Fruit fly (Drosophila melanogaster) whole organism, embryonic: ENCODE data around the gene Spt6.
A peak's percentile ranks its signal among the peaks of the same experiment; 100 is the strongest.

Experiments
- BEAF-32 ChIP-seq: fragments of 200-800 bp; sonication (Bioruptor generic); optimal IDR thresholded peaks from 3 replicates; lab custom pipeline; 2017; ENCODE audit warnings: missing biosample characterization, missing genetic modification characterization, mild to moderate bottlenecking, moderate library complexity, missing genetic modification reagents
- Bgb ChIP-seq: fragments of 200-800 bp; sonication (Bioruptor generic); IDR thresholded peaks from 2 replicates; pipeline ENCODE4 v1.3.6; 2022; ENCODE audit warnings: missing biosample characterization, missing genetic modification characterization; ENCODE audit not compliant: partially characterized antibody
- CG11085 ChIP-seq: fragments of 200-800 bp; sonication (Bioruptor generic); IDR thresholded peaks from 2 replicates; pipeline ENCODE4 v1.3.6; 2022; ENCODE audit warnings: missing biosample characterization, missing genetic modification characterization
- CG11093 ChIP-seq: fragments of 200-800 bp; sonication (Bioruptor generic); IDR thresholded peaks from 3 replicates; pipeline ENCODE4 v1.3.6; 2022; ENCODE audit warnings: missing biosample characterization, missing genetic modification characterization
- CG12659 ChIP-seq: fragments of 200-800 bp; sonication (Bioruptor generic); optimal IDR thresholded peaks from 3 replicates; lab custom pipeline; 2017; ENCODE audit warnings: mild to moderate bottlenecking, missing biosample characterization, missing genetic modification reagents, missing genetic modification characterization
- CG13287 ChIP-seq: fragments of 200-800 bp; sonication (Bioruptor generic); IDR thresholded peaks from 2 replicates; pipeline ENCODE4 v1.3.6; 2022; ENCODE audit warnings: missing biosample characterization, missing genetic modification characterization; ENCODE audit not compliant: partially characterized antibody
- CG14710 ChIP-seq: fragments of 200-800 bp; sonication (Bioruptor generic); optimal IDR thresholded peaks from 3 replicates; lab custom pipeline; 2019; ENCODE audit warnings: missing biosample characterization, mild to moderate bottlenecking, missing genetic modification characterization, moderate library complexity
- CG15011 ChIP-seq: fragments of 200-800 bp; sonication (Bioruptor generic); optimal IDR thresholded peaks from 3 replicates; lab custom pipeline; 2018; ENCODE audit warnings: missing biosample characterization, mild to moderate bottlenecking, missing genetic modification characterization
- CG17186 ChIP-seq: fragments of 200-800 bp; sonication (Bioruptor generic); optimal IDR thresholded peaks from 3 replicates; lab custom pipeline; 2017; ENCODE audit warnings: missing biosample characterization, missing genetic modification reagents, missing genetic modification characterization
- CG17802 ChIP-seq: fragments of 200-800 bp; sonication (Bioruptor generic); optimal IDR thresholded peaks from 2 replicates; lab custom pipeline; 2018; ENCODE audit warnings: missing biosample characterization, mild to moderate bottlenecking, missing genetic modification characterization, moderate library complexity
- CG34224 ChIP-seq: fragments of 200-800 bp; sonication (Bioruptor generic); IDR thresholded peaks from 3 replicates; pipeline ENCODE4 v1.3.6; 2022; ENCODE audit warnings: missing biosample characterization, missing genetic modification characterization; ENCODE audit not compliant: partially characterized antibody
- CG5245 ChIP-seq: fragments of 200-800 bp; sonication (Bioruptor generic); optimal IDR thresholded peaks from 3 replicates; lab custom pipeline; 2016; ENCODE audit warnings: missing biosample characterization, missing genetic modification characterization
- CG9797 ChIP-seq: fragments of 200-800 bp; sonication (Bioruptor generic); optimal IDR thresholded peaks from 3 replicates; lab custom pipeline; 2018; ENCODE audit warnings: missing biosample characterization, mild to moderate bottlenecking, missing genetic modification characterization
- CG9932 ChIP-seq: fragments of 200-800 bp; sonication (Bioruptor generic); IDR thresholded peaks from 2 replicates; pipeline ENCODE4 v1.3.6; 2022; ENCODE audit warnings: missing biosample characterization, missing genetic modification characterization
- D19A ChIP-seq: fragments of 200-800 bp; optimal IDR thresholded peaks from 3 replicates; lab custom pipeline; 2019; ENCODE audit warnings: missing biosample characterization, mild to moderate bottlenecking, missing genetic modification characterization, moderate library complexity
- Dll ChIP-seq: fragments of 200-800 bp; sonication (Bioruptor generic); IDR thresholded peaks from 4 replicates; pipeline ENCODE4 v1.3.6; 2022; ENCODE audit warnings: missing biosample characterization, missing genetic modification characterization; ENCODE audit not compliant: partially characterized antibody
- Dp ChIP-seq: fragments of 200-800 bp; sonication (Bioruptor generic); optimal IDR thresholded peaks from 2 replicates; lab custom pipeline; 2018; ENCODE audit warnings: missing biosample characterization, mild to moderate bottlenecking, missing genetic modification characterization, moderate library complexity
- Gsc ChIP-seq: fragments of 200-800 bp; sonication (Bioruptor generic); IDR thresholded peaks from 2 replicates; pipeline ENCODE4 v1.3.6; 2022; ENCODE audit warnings: missing biosample characterization, missing genetic modification characterization
- HLHmδ ChIP-seq: fragments of 200-800 bp; sonication (Bioruptor generic); optimal IDR thresholded peaks from 2 replicates; lab custom pipeline; 2018; ENCODE audit warnings: missing biosample characterization, mild to moderate bottlenecking, missing genetic modification characterization, moderate library complexity
- HmgZ ChIP-seq: fragments of 200-800 bp; sonication (Bioruptor generic); optimal IDR thresholded peaks from 2 replicates; lab custom pipeline; 2018; ENCODE audit warnings: missing biosample characterization, mild to moderate bottlenecking, missing genetic modification characterization
- Lhr ChIP-seq: fragments of 200-800 bp; sonication (Bioruptor generic); optimal IDR thresholded peaks from 3 replicates; lab custom pipeline; 2017; ENCODE audit warnings: mild to moderate bottlenecking, missing biosample characterization, missing genetic modification reagents, missing genetic modification characterization
- MBD-R2 ChIP-seq: fragments of 200-800 bp; sonication (Bioruptor generic); IDR thresholded peaks from 2 replicates; pipeline ENCODE4 v1.3.6; 2022; ENCODE audit warnings: missing biosample characterization, missing genetic modification characterization
- MESR4 ChIP-seq: fragments of 200-800 bp; sonication (Bioruptor generic); optimal IDR thresholded peaks from 2 replicates; lab custom pipeline; 2018; ENCODE audit warnings: missing biosample characterization, mild to moderate bottlenecking, missing genetic modification characterization, moderate library complexity
- MTF-1 ChIP-seq: fragments of 200-800 bp; sonication (Bioruptor generic); optimal IDR thresholded peaks from 2 replicates; lab custom pipeline; 2018; ENCODE audit warnings: missing biosample characterization, mild to moderate bottlenecking, missing genetic modification characterization, borderline replicate concordance
- Myb ChIP-seq: fragments of 200-800 bp; sonication (Bioruptor generic); optimal IDR thresholded peaks from 2 replicates; lab custom pipeline; 2016; ENCODE audit warnings: missing biosample characterization, missing genetic modification characterization
- Nf-YC ChIP-seq: fragments of 200-800 bp; optimal IDR thresholded peaks from 3 replicates; lab custom pipeline; 2019; ENCODE audit warnings: missing biosample characterization, mild to moderate bottlenecking, missing genetic modification characterization, moderate library complexity
- Oli ChIP-seq: fragments of 200-800 bp; sonication (Bioruptor generic); optimal IDR thresholded peaks from 2 replicates; lab custom pipeline; 2018; ENCODE audit warnings: missing biosample characterization, mild to moderate bottlenecking, missing genetic modification characterization, moderate library complexity
- Scr ChIP-seq: fragments of 200-800 bp; sonication (Bioruptor generic); IDR thresholded peaks from 2 replicates; pipeline ENCODE4 v1.3.6; 2022; ENCODE audit warnings: missing biosample characterization, missing genetic modification characterization; ENCODE audit not compliant: partially characterized antibody
- Sin3A ChIP-seq: fragments of >200 bp; optimal IDR thresholded peaks from 2 replicates; lab custom pipeline; 2018
- Sry-δ ChIP-seq: fragments of 200-800 bp; sonication (Bioruptor generic); optimal IDR thresholded peaks from 2 replicates; lab custom pipeline; 2016; ENCODE audit warnings: missing biosample characterization, missing genetic modification characterization
- amos ChIP-seq: fragments of 200-800 bp; sonication (Bioruptor generic); IDR thresholded peaks from 2 replicates; pipeline ENCODE4 v1.3.6; 2022; ENCODE audit warnings: missing biosample characterization, missing genetic modification characterization; ENCODE audit not compliant: partially characterized antibody
- ato ChIP-seq: fragments of 200-800 bp; sonication (Bioruptor generic); IDR thresholded peaks from 2 replicates; pipeline ENCODE4 v1.3.6; 2022; ENCODE audit warnings: missing biosample characterization, missing genetic modification characterization; ENCODE audit not compliant: partially characterized antibody
- corto ChIP-seq: fragments of 200-800 bp; sonication (Bioruptor generic); optimal IDR thresholded peaks from 2 replicates; lab custom pipeline; 2016; ENCODE audit warnings: missing biosample characterization, mild to moderate bottlenecking, missing genetic modification characterization, moderate library complexity
- en ChIP-seq: fragments of 200-800 bp; sonication (Bioruptor generic); optimal IDR thresholded peaks from 2 replicates; lab custom pipeline; 2016; ENCODE audit warnings: missing biosample characterization, missing genetic modification characterization
- gfzf ChIP-seq: fragments of 200-800 bp; sonication (Bioruptor generic); optimal IDR thresholded peaks from 2 replicates; lab custom pipeline; 2016; ENCODE audit warnings: missing biosample characterization, mild to moderate bottlenecking, missing genetic modification characterization, moderate library complexity
- hb ChIP-seq: fragments of 200-800 bp; sonication (Bioruptor generic); IDR thresholded peaks from 3 replicates; pipeline ENCODE4 v1.3.6; 2022; ENCODE audit warnings: missing biosample characterization, missing genetic modification characterization; ENCODE audit not compliant: partially characterized antibody
- hbn ChIP-seq: fragments of 200-800 bp; sonication (Bioruptor generic); IDR thresholded peaks from 2 replicates; pipeline ENCODE4 v1.3.6; 2022; ENCODE audit warnings: missing biosample characterization, missing genetic modification characterization; ENCODE audit not compliant: partially characterized antibody
- inv ChIP-seq: fragments of 200-800 bp; sonication (Bioruptor generic); IDR thresholded peaks from 2 replicates; pipeline ENCODE4 v1.3.6; 2022; ENCODE audit warnings: missing biosample characterization, missing genetic modification characterization; ENCODE audit not compliant: partially characterized antibody
- kay ChIP-seq: fragments of 200-800 bp; sonication (Bioruptor generic); optimal IDR thresholded peaks from 2 replicates; lab custom pipeline; 2016; ENCODE audit warnings: missing biosample characterization, missing genetic modification characterization
- knrl ChIP-seq: fragments of 200-800 bp; sonication (Bioruptor generic); IDR thresholded peaks from 3 replicates; pipeline ENCODE4 v1.3.6; 2022; ENCODE audit warnings: missing biosample characterization, missing genetic modification characterization; ENCODE audit not compliant: partially characterized antibody
- nerfin-2 ChIP-seq: fragments of 200-800 bp; sonication (Bioruptor generic); IDR thresholded peaks from 2 replicates; pipeline ENCODE4 v1.3.6; 2022; ENCODE audit warnings: missing biosample characterization, missing genetic modification characterization; ENCODE audit not compliant: partially characterized antibody
- pzg ChIP-seq: fragments of 200-800 bp; sonication (Bioruptor generic); optimal IDR thresholded peaks from 3 replicates; lab custom pipeline; 2018; ENCODE audit warnings: missing biosample characterization, mild to moderate bottlenecking, missing genetic modification characterization, moderate library complexity
- sens ChIP-seq: fragments of 200-800 bp; sonication (Bioruptor generic); peaks from one replicate; lab custom pipeline; 2016; ENCODE audit warnings: missing biosample characterization, missing genetic modification characterization
- stwl ChIP-seq: fragments of 200-800 bp; sonication (Bioruptor generic); optimal IDR thresholded peaks from 3 replicates; lab custom pipeline; 2018; ENCODE audit warnings: missing biosample characterization, mild to moderate bottlenecking, missing genetic modification characterization, moderate library complexity
- trem ChIP-seq: fragments of 200-800 bp; optimal IDR thresholded peaks from 3 replicates; lab custom pipeline; 2019; ENCODE audit warnings: missing biosample characterization, mild to moderate bottlenecking, missing genetic modification characterization, moderate library complexity
- vvl ChIP-seq: fragments of 200-800 bp; sonication (Bioruptor generic); IDR thresholded peaks from 2 replicates; pipeline ENCODE4 v1.3.6; 2022; ENCODE audit warnings: missing biosample characterization, missing genetic modification characterization

Spt6 gene

dm6 chrX:6295129-6295539 lies 27.5 kb downstream of the Spt6 start, which contains the start of the genes CG15891 and CG3815 (continued):
- TF ChIP-seq CG5245 (no peak), CG34224 (GFP tag; lab: Robert Waterston, UW) (0 out of 3 replicates have a peak, but pooled peaks have one; percentile 23), Gsc (no peak), CG17802 (tag; lab: Kevin White, UChicago) (peak; percentile 35), CG9932 (GFP tag; lab: Robert Waterston, UW) (peak; percentile 74)

- TF ChIP-seq MBD-R2 (GFP tag; lab: Robert Waterston, UW): peak; percentile 81
- peak; percentile 60 for TF ChIP-seq Bgb (GFP tag; lab: Robert Waterston, UW)
- TF ChIP-seq sens (GFP tag; lab: Kevin White, UChicago): peak; percentile 31
- peak; percentile 86 for TF ChIP-seq Sry-δ
- TF ChIP-seq vvl: peak; percentile 23; the same call in 1 of the 2 replicates
- peak; percentile 20 for TF ChIP-seq HmgZ (tag; lab: Kevin White, UChicago)
- no peak for TF ChIP-seq CG15011 (GFP tag; lab: Kevin White, UChicago)
- peak; percentile 72 for TF ChIP-seq MESR4 (GFP tag; lab: Kevin White, UChicago)
- TF ChIP-seq en (GFP tag; lab: Kevin White, UChicago): no peak
- no peak for TF ChIP-seq D19A (tag; lab: Kevin White, UChicago)
- TF ChIP-seq MTF-1 (GFP tag; lab: Kevin White, UChicago): no peak
- TF ChIP-seq amos (GFP tag; lab: Robert Waterston, UW): peak; percentile 71; the same call in 1 of the 2 replicates
- no peak for TF ChIP-seq kay (GFP tag; lab: Kevin White, UChicago)
- TF ChIP-seq corto (GFP tag; lab: Kevin White, UChicago): no peak
- TF ChIP-seq stwl (tag; lab: Kevin White, UChicago): peak; percentile 74
- TF ChIP-seq inv (GFP tag; lab: Robert Waterston, UW): peak; percentile 44; the same call in 1 of the 2 replicates
- peak; percentile 53 for TF ChIP-seq CG14710 (tag; lab: Kevin White, UChicago)
- peak; percentile 65 for TF ChIP-seq hbn (GFP tag; lab: Robert Waterston, UW)
- TF ChIP-seq Oli (tag; lab: Kevin White, UChicago): no peak
- no peak for TF ChIP-seq CG11085
- peak; percentile 91 for TF ChIP-seq Myb (GFP tag; lab: Kevin White, UChicago)
- TF ChIP-seq trem (tag; lab: Kevin White, UChicago): peak; percentile 49
- no peak for TF ChIP-seq hb
- peak; percentile 8 for TF ChIP-seq Sin3A (lab: Kevin White, UChicago)
- TF ChIP-seq CG13287 (GFP tag; lab: Robert Waterston, UW): peak; percentile 80
- peak; percentile 73 for TF ChIP-seq CG34224 (GFP tag; lab: Robert Waterston, UW)
- no peak for TF ChIP-seq CG11093 (GFP tag; lab: Robert Waterston, UW)
- peak; percentile 65 for TF ChIP-seq gfzf
- peak; percentile 20 for TF ChIP-seq CG12659 (GFP tag; lab: Kevin White, UChicago)
- peak; percentile 75 for TF ChIP-seq CG9797
- 0 out of 2 replicates have a peak, but pooled peaks have one; percentile 22 for TF ChIP-seq nerfin-2 (GFP tag; lab: Robert Waterston, UW)
- peak; percentile 36; the same call in 1 of the 3 replicates for TF ChIP-seq knrl
- peak; percentile 59 for TF ChIP-seq Scr
- no peak for TF ChIP-seq HLHmδ (GFP tag; lab: Kevin White, UChicago)
- TF ChIP-seq pzg: peak; percentile 72
- TF ChIP-seq Gsc: no peak
- TF ChIP-seq ato (GFP tag; lab: Robert Waterston, UW): peak; percentile 10; the same call in 1 of the 2 replicates
- peak; percentile 75 for TF ChIP-seq Dll (GFP tag; lab: Robert Waterston, UW)
- TF ChIP-seq Nf-YC (tag; lab: Kevin White, UChicago): peak; percentile 30
- peak; percentile 5 for TF ChIP-seq Lhr (GFP tag; lab: Kevin White, UChicago)
- peak; percentile 20 for TF ChIP-seq CG17186 (GFP tag; lab: Kevin White, UChicago)
- peak; percentile 60 for TF ChIP-seq Dp
- TF ChIP-seq BEAF-32 (GFP tag; lab: Kevin White, UChicago): peak; percentile 73
These were observed 33.5 kb downstream of the Spt6 start, which contains the start of gene CG12219 for dm6 chrX:6301052-6301451. CG12219 (minus strand) TSS chrX:6301285.
